Worm (Caenorhabditis elegans): ENCODE measurements around the gene npr-2.

- TF ChIP-seq fkh-10 (GFP tag; optimal IDR thresholded peaks at IDR 0.05) (no peak), skn-1 (tag; optimal IDR thresholded peaks at IDR 0.05) (no peak), zag-1 (tag; optimal IDR thresholded peaks at IDR 0.05) (no peak), unc-62 (GFP tag; optimal IDR thresholded peaks at IDR 0.05) (no peak), nhr-12 (tag; optimal IDR thresholded peaks at IDR 0.05) (no peak), nhr-76 (tag; optimal IDR thresholded peaks at IDR 0.05) (no peak), nhr-237 (tag; optimal IDR thresholded peaks at IDR 0.05) (no peak), ceh-16 (tag; optimal IDR thresholded peaks at IDR 0.05) (no peak), R02D3.7 (tag; optimal IDR thresholded peaks at IDR 0.05) (no peak), ama-1 (optimal IDR thresholded peaks at IDR 0.05) (no peak)
Measured at ce11 chrIV:9614060-9614459, 34.1 kb upstream of the npr-2 start.

Measured in whole organism, L3 larva.